Worm (Caenorhabditis elegans) whole organism, L2 larva: ENCODE results near the gene srbc-7.
"Not testable (repeated sequence)": the region's sequence is repeated elsewhere in the genome, so short reads cannot be mapped to it uniquely, and the experiment has no call there.

Experiments used
- C34F6.9 ChIP-seq: fragments of 150-350 bp; optimal IDR thresholded peaks from 2 replicates; lab custom pipeline; 2014; ENCODE audit warnings: missing biosample characterization, missing genetic modification characterization
- R02D3.7 ChIP-seq: fragments of 150-350 bp; optimal IDR thresholded peaks from 2 replicates; lab custom pipeline; 2014; ENCODE audit warnings: missing biosample characterization, missing genetic modification characterization
- Y55F3AM.14 ChIP-seq: fragments of 200-800 bp; sonication (Bioruptor generic); optimal IDR thresholded peaks from 2 replicates; lab custom pipeline; 2018; ENCODE audit warnings: mild to moderate bottlenecking, missing genetic modification characterization, missing compliant biosample characterization
- ZK546.5 ChIP-seq: sonication (generic microtip); optimal IDR thresholded peaks from 2 replicates; lab custom pipeline; 2017; ENCODE audit warnings: missing biosample characterization, missing genetic modification characterization
- alr-1 ChIP-seq: fragments of 150-350 bp; optimal IDR thresholded peaks from 2 replicates; lab custom pipeline; 2014; ENCODE audit warnings: missing biosample characterization, missing genetic modification characterization
- aly-2 ChIP-seq: fragments of 150-350 bp; optimal IDR thresholded peaks from 2 replicates; lab custom pipeline; 2014; ENCODE audit warnings: missing biosample characterization, missing genetic modification characterization
- ama-1 ChIP-seq: fragments of 150-350 bp; optimal IDR thresholded peaks from 2 replicates; lab custom pipeline; 2018; ENCODE audit warnings: inconsistent platforms
- blmp-1 ChIP-seq: sonication (generic microtip); optimal IDR thresholded peaks from 2 replicates; lab custom pipeline; 2017; ENCODE audit warnings: missing genetic modification characterization, mild to moderate bottlenecking, missing compliant biosample characterization, antibody characterized with exemption, moderate library complexity; ENCODE audit not compliant: insufficient read depth
- ceh-16 ChIP-seq: fragments of 150-350 bp; optimal IDR thresholded peaks from 2 replicates; lab custom pipeline; 2014; ENCODE audit warnings: missing biosample characterization, missing genetic modification characterization
- crh-2 ChIP-seq: sonication (generic microtip); optimal IDR thresholded peaks from 2 replicates; lab custom pipeline; 2017; ENCODE audit warnings: missing biosample characterization, missing genetic modification characterization
- egl-27 ChIP-seq: sonication (generic microtip); optimal IDR thresholded peaks from 3 replicates; lab custom pipeline; 2017; ENCODE audit warnings: missing biosample characterization, missing genetic modification reagents, missing genetic modification characterization
- elt-1 ChIP-seq: fragments of 150-350 bp; optimal IDR thresholded peaks from 2 replicates; lab custom pipeline; 2014; ENCODE audit warnings: missing biosample characterization, missing genetic modification characterization
- elt-3 ChIP-seq: sonication (generic microtip); optimal IDR thresholded peaks from 2 replicates; lab custom pipeline; 2017; ENCODE audit warnings: missing biosample characterization, missing genetic modification characterization
- lin-11 ChIP-seq: fragments of 150-350 bp; sonication (generic microtip); optimal IDR thresholded peaks from 2 replicates; lab custom pipeline; 2014; ENCODE audit warnings: missing biosample characterization, missing genetic modification characterization, inconsistent platforms, mixed read lengths
- lin-39 ChIP-seq: fragments of 150-350 bp; optimal IDR thresholded peaks from 2 replicates; lab custom pipeline; 2014; ENCODE audit warnings: missing biosample characterization, missing genetic modification reagents, missing genetic modification characterization
- mbf-1 ChIP-seq: sonication (generic microtip); optimal IDR thresholded peaks from 2 replicates; lab custom pipeline; 2017; ENCODE audit warnings: missing biosample characterization, missing genetic modification characterization
- mdl-1 ChIP-seq, 2 experiments: fragments of 150-350 bp in 1 of 2; sonication (generic microtip) in 1 of 2; optimal IDR thresholded peaks; 2 replicates each; lab custom pipeline; 2017; ENCODE audit warnings: missing biosample characterization in 2 of 2, missing genetic modification characterization in 2 of 2
- nhr-10 ChIP-seq: sonication (generic microtip); optimal IDR thresholded peaks from 2 replicates; lab custom pipeline; 2017; ENCODE audit warnings: missing biosample characterization, missing genetic modification characterization
- nhr-12 ChIP-seq: fragments of 150-350 bp; optimal IDR thresholded peaks from 2 replicates; lab custom pipeline; 2014; ENCODE audit warnings: missing biosample characterization, missing genetic modification characterization
- nhr-129 ChIP-seq: fragments of 150-350 bp; optimal IDR thresholded peaks from 2 replicates; lab custom pipeline; 2014; ENCODE audit warnings: missing biosample characterization, missing genetic modification characterization
- nhr-21 ChIP-seq: fragments of 150-350 bp; optimal IDR thresholded peaks from 2 replicates; lab custom pipeline; 2014; ENCODE audit warnings: missing biosample characterization, missing genetic modification characterization
- nhr-23 ChIP-seq: fragments of 150-350 bp; optimal IDR thresholded peaks from 2 replicates; lab custom pipeline; 2014; ENCODE audit warnings: missing biosample characterization, missing genetic modification reagents, missing genetic modification characterization
- nhr-237 ChIP-seq: fragments of 150-350 bp; optimal IDR thresholded peaks from 2 replicates; lab custom pipeline; 2014; ENCODE audit warnings: missing biosample characterization, missing genetic modification characterization
- nhr-77 ChIP-seq: fragments of 150-350 bp; optimal IDR thresholded peaks from 2 replicates; lab custom pipeline; 2014; ENCODE audit warnings: missing biosample characterization, missing genetic modification characterization
- peb-1 ChIP-seq: fragments of 150-350 bp; optimal IDR thresholded peaks from 2 replicates; lab custom pipeline; 2014; ENCODE audit warnings: missing biosample characterization, missing genetic modification characterization
- sem-4 ChIP-seq: fragments of 150-350 bp; optimal IDR thresholded peaks from 2 replicates; lab custom pipeline; 2014; ENCODE audit warnings: missing biosample characterization, missing genetic modification reagents, missing genetic modification characterization
- skn-1 ChIP-seq: sonication (generic microtip); optimal IDR thresholded peaks from 2 replicates; lab custom pipeline; 2017; ENCODE audit warnings: missing biosample characterization, missing genetic modification characterization
- sma-3 ChIP-seq: sonication (generic microtip); optimal IDR thresholded peaks from 2 replicates; lab custom pipeline; 2016; ENCODE audit warnings: missing genetic modification reagents, missing genetic modification characterization, missing compliant biosample characterization
- sma-9 ChIP-seq, 2 experiments: fragments of 150-350 bp in 1 of 2; sonication (generic microtip) in 1 of 2; optimal IDR thresholded peaks; 2 replicates each; lab custom pipeline; 2014 to 2016; ENCODE audit warnings: missing genetic modification characterization in 2 of 2, mild to moderate bottlenecking in 1 of 2, missing biosample characterization in 1 of 2, missing compliant biosample characterization in 1 of 2, missing genetic modification reagents in 1 of 2, moderate library complexity in 1 of 2
- snpc-4 ChIP-seq: fragments of 150-350 bp; optimal IDR thresholded peaks from 2 replicates; lab custom pipeline; 2014; ENCODE audit warnings: missing biosample characterization, missing genetic modification characterization
- unc-39 ChIP-seq: fragments of 150-350 bp; optimal IDR thresholded peaks from 2 replicates; lab custom pipeline; 2014; ENCODE audit warnings: missing biosample characterization, missing genetic modification characterization
- unc-62 ChIP-seq: fragments of 150-350 bp; optimal IDR thresholded peaks from 2 replicates; lab custom pipeline; 2014; ENCODE audit warnings: missing biosample characterization, missing genetic modification reagents, missing genetic modification characterization
- zag-1 ChIP-seq: fragments of 150-350 bp; optimal IDR thresholded peaks from 2 replicates; lab custom pipeline; 2014; ENCODE audit warnings: missing biosample characterization, missing genetic modification characterization
- ztf-4 ChIP-seq: fragments of 150-350 bp; optimal IDR thresholded peaks from 2 replicates; lab custom pipeline; 2014; ENCODE audit warnings: missing biosample characterization, missing genetic modification characterization

Gene srbc-7

DNA sequence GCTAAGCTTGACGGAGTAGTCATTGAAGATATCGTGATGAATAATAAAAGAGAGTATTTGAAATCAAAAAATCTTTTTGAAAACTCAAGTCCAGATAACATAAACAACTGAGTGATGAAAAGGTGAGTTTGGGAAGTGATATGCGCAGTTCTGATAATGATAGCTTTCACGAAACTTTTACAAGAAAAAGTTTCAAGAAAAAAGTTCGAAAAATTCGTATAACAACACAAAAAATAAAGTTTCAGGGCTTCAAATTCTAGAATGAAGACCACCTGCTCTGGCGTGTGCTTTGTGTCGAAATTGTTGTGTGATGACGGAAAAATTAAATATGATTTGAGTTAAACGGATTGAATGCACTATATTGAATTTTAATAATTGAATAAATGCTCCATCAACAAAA, 32.7 kb upstream of the srbc-7 start, which contains the start of gene srb-19:
Gene srb-19, minus strand, starts transcription at position 101 of the 400 bp plus-strand sequence.
- no peak for TF ChIP-seq crh-2 (tag; lab: Kevin White, UChicago)
- no peak for TF ChIP-seq sem-4 (tag; lab: Kevin White, UChicago)
- no peak for TF ChIP-seq unc-39 (tag; lab: Kevin White, UChicago)
- no peak for TF ChIP-seq nhr-12
- no peak for TF ChIP-seq peb-1 (tag; lab: Kevin White, UChicago)
- TF ChIP-seq elt-3 (tag; lab: Kevin White, UChicago): no peak
- TF ChIP-seq C34F6.9 (tag; lab: Kevin White, UChicago): no peak
- no peak for TF ChIP-seq Y55F3AM.14 (GFP tag; lab: Kevin White, UChicago)
- no peak for TF ChIP-seq snpc-4 (tag; lab: Kevin White, UChicago)
- TF ChIP-seq nhr-237 (tag; lab: Kevin White, UChicago): no peak
- no peak for TF ChIP-seq sma-3

DNA sequence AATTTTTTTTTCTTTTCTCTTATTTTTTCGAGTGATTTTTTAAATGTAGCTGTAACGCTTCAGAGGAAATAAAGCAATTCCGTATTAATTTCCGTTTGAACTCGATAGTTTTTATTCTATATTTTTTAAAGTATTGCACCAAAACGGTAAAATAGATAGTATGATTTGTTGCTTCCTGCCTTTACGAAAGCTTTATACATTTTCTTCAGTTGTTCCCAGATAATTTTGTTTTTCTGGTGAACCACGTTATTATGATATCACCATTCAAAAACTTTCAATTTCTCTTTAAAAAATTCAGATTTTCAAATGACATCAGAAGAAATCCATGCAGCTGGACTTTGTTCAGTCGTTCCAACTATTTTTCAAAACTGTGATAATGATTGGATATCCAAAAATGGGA, 27.5 kb upstream of the srbc-7 start, which contains the start of gene srb-18:
Gene srb-18, plus strand, starts transcription at position 301 of the 400 bp plus-strand sequence.
- TF ChIP-seq ztf-4 (tag; lab: Kevin White, UChicago) (no peak), lin-39 (no peak), nhr-10 (tag; lab: Kevin White, UChicago) (no peak), alr-1 (tag; lab: Kevin White, UChicago) (no peak), nhr-237 (tag; lab: Kevin White, UChicago) (no peak), ama-1 (lab: Kevin White, UChicago) (no peak), lin-11 (tag; lab: Kevin White, UChicago) (no peak), nhr-77 (tag; lab: Kevin White, UChicago) (no peak), unc-62 (GFP tag; lab: Kevin White, UChicago) (no peak), sem-4 (tag; lab: Kevin White, UChicago) (no peak), mbf-1 (tag; lab: Kevin White, UChicago) (no peak), elt-1 (tag; lab: Kevin White, UChicago) (no peak), ZK546.5 (no peak), R02D3.7 (tag; lab: Kevin White, UChicago) (no peak), nhr-23 (tag; lab: Kevin White, UChicago) (no peak), aly-2 (no peak), egl-27 (tag; lab: Kevin White, UChicago) (no peak), mdl-1 (tag; optimal IDR thresholded peaks at IDR 0.05; lab: Kevin White, UChicago) (no peak)

DNA sequence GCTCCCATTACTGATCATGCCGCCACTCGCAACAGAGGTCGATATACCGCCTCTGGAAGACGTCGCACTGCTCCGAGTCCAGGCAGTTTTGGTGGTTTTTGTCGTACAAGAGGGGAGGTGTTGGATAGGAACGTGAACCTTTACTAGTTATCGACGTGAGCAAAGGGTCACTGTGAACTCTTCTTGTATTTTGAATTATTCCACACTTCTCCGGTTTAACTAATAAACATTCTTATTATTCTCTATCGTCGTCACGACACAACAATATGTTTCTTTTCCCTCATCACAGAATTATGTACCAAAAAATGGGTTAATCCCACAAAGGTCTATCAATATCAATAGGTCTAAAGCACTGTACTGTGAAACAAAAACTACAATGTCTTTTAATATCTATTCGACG, 24.0 kb upstream of the srbc-7 start, which contains the start of gene nhr-171:
Gene nhr-171, plus strand, starts transcription at position 301 of the 400 bp plus-strand sequence.
- not testable (repeated sequence) for TF ChIP-seq zag-1 (tag; lab: Kevin White, UChicago); blmp-1 (tag; lab: Kevin White, UChicago); ZK546.5

DNA sequence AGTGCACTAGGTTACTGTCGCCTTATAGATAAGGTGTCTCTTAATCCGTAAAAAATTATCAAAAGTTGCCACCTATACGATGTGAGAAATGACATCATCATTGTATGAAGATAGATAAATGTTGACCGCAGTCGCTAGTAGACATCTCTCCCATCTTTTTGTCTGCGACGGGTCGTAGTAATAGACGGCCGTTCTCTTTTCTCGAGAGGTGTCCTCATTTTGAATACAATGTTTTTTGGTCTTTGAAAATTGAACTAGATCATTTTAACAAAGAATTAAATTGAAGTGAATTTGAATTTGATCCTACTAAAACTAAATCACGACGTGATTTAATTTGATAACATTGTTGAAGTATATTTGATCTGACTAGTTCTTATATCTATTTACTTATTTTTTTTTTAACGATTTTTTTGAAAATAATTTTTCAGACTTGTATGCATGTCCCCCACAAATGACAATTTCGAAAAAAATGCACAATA, 21.2 kb upstream of the srbc-7 start, which contains the start of the genes str-31 and nhr-172:
Gene str-31, minus strand, starts transcription at position 101 of the 479 bp plus-strand sequence.
Gene nhr-172, plus strand, starts transcription at position 429 of the 479 bp plus-strand sequence.
- TF ChIP-seq C34F6.9 (tag; lab: Kevin White, UChicago) (no peak), nhr-237 (tag; lab: Kevin White, UChicago) (no peak), sma-9 (GFP tag; optimal IDR thresholded peaks at IDR 0.05; lab: Kevin White, UChicago) (peak; percentile 1), sma-9 (tag; optimal IDR thresholded peaks at IDR 0.05; lab: Kevin White, UChicago) (no peak), nhr-12 (no peak)

DNA sequence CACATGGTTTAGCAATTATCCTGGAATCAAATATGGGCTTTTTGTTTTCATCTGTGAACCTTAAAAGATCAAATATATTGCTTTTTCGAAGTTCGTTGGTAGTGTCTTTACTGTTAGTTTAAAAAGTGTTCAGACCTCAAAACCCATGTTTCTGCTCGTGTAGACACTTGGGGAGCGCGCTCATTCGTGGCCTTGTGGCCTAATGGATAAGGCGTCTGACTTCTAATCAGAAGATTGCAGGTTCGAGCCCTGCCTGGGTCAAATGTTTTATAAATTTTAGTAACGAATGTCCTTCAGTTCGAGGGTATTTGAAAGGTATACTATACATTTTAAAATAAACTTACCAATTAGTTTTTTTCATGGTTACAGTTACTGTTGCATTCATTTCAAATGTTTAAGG, 18.8 kb upstream of the srbc-7 start:
- no peak for TF ChIP-seq nhr-237 (tag; lab: Kevin White, UChicago)
- TF ChIP-seq sma-9 (GFP tag; optimal IDR thresholded peaks at IDR 0.05; lab: Kevin White, UChicago): peak; percentile 34
- no peak for TF ChIP-seq sma-9 (tag; optimal IDR thresholded peaks at IDR 0.05; lab: Kevin White, UChicago)
- TF ChIP-seq ceh-16 (tag; lab: Kevin White, UChicago): no peak
- no peak for TF ChIP-seq Y55F3AM.14 (GFP tag; lab: Kevin White, UChicago)
- no peak for TF ChIP-seq zag-1 (tag; lab: Kevin White, UChicago)
- no peak for TF ChIP-seq skn-1 (tag; lab: Kevin White, UChicago)
- peak; percentile 10 for TF ChIP-seq nhr-21 (tag; lab: Kevin White, UChicago)
- TF ChIP-seq nhr-129 (tag; lab: Kevin White, UChicago): no peak
